Worm (Caenorhabditis elegans): ENCODE data around the gene K08F8.15.

ce11 chrII:8796391-8796790, 29.8 kb downstream of the K08F8.15 start:
- no peak for TF ChIP-seq nhr-237 (tag; optimal IDR thresholded peaks at IDR 0.05)
- TF ChIP-seq ztf-11 (tag; optimal IDR thresholded peaks at IDR 0.05): no peak
- TF ChIP-seq unc-120 (tag; optimal IDR thresholded peaks at IDR 0.05; ENCODE audit: poor library complexity, severe bottlenecking): no peak
- TF ChIP-seq blmp-1 (tag; optimal IDR thresholded peaks at IDR 0.05): no peak
- no peak for TF ChIP-seq ceh-39 (tag; optimal IDR thresholded peaks at IDR 0.05)

All from whole organism, mixed stage, embryonic.